Worm (Caenorhabditis elegans): ENCODE results near the gene grd-7.

grd-7 gene

DNA sequence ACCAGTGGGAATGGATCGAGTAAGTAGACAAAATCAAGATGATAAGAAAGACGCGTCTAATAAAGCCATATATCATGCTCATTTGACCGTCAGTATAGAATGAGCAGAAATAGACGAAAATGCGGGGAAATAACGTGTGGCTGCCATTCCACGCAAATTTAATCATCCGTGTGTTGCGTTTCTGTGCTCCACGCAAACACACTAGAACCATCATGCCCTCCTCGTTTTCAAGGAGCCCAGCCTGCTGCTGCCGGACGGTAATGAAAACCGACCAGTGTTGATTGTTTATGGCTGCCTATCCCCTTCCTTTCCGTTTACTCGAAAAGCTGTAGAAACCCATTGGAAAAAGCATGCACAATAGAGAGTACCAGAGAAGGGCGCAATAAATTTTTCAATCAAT, 49.1 kb downstream of the grd-7 start:
- TF ChIP-seq tbx-11 (GFP tag; IDR thresholded peaks at IDR 0.05): no peak
- no peak for TF ChIP-seq ama-1 (optimal IDR thresholded peaks at IDR 0.05)
- no peak for TF ChIP-seq ceh-36 (tag; optimal IDR thresholded peaks at IDR 0.05)
- no peak for TF ChIP-seq hmg-4 (GFP tag; optimal IDR thresholded peaks at IDR 0.05)
- no peak for TF ChIP-seq hmbx-1 (tag; optimal IDR thresholded peaks at IDR 0.05)
- TF ChIP-seq B0310.2 (tag; optimal IDR thresholded peaks at IDR 0.05): no peak
- no peak for TF ChIP-seq ets-7 (tag; optimal IDR thresholded peaks at IDR 0.05)
- no peak for TF ChIP-seq aly-1 (tag; optimal IDR thresholded peaks at IDR 0.05)
- TF ChIP-seq pes-1 (GFP tag; IDR thresholded peaks at IDR 0.05): no peak
- TF ChIP-seq hnd-1 (tag; optimal IDR thresholded peaks at IDR 0.05): no peak
- TF ChIP-seq F13C5.2 (tag; optimal IDR thresholded peaks at IDR 0.05): no peak
- no peak for TF ChIP-seq sea-1 (GFP tag; conservative IDR thresholded peaks at IDR 0.05)
- TF ChIP-seq flt-1 (GFP tag; IDR thresholded peaks at IDR 0.05): no peak
- TF ChIP-seq tra-4 (tag; optimal IDR thresholded peaks at IDR 0.05): no peak
- TF ChIP-seq tbx-37 (GFP tag; conservative IDR thresholded peaks at IDR 0.05): no peak
- no peak for TF ChIP-seq ceh-13 (GFP tag; optimal IDR thresholded peaks at IDR 0.05)
- TF ChIP-seq scrt-1 (GFP tag; IDR thresholded peaks at IDR 0.05): no peak

All from whole organism, early embryonic.